Worm (Caenorhabditis elegans): ENCODE measurements around the gene ddl-3.

Gene ddl-3

DNA sequence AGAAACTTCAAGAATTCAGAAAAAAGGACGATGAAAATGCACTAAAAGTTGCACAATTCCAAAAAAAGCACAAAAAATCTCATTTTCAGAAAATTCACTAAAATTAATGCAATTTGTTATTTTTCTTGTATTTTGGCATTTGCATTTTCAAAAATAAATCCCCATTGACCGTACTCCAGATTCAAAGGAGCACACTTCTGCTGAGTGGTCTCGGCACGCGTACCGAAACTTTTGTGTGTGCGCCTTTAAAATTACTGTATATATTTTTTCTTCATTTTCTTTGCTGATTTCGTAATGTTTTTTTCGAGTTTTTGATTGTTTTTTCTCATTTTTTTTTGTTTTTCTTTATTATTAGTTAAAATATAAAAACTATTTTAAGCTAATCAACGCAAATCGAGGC lies 32.1 kb downstream of the ddl-3 start:
- TF ChIP-seq bed-1 (GFP tag; IDR thresholded peaks at IDR 0.05) (no peak), tbp1 (GFP tag; optimal IDR thresholded peaks at IDR 0.05) (peak; percentile 9), T26A5.8 (tag; optimal IDR thresholded peaks at IDR 0.05) (no peak), let-607 (tag; optimal IDR thresholded peaks at IDR 0.05) (no peak), ceh-40 (GFP tag; IDR thresholded peaks at IDR 0.05) (no peak), nfya-1 (tag; optimal IDR thresholded peaks at IDR 0.05; ENCODE audit: borderline replicate concordance, insufficient read depth) (no peak), madf-6 (GFP tag; IDR thresholded peaks at IDR 0.05) (peak; percentile 94), hmg-20 (GFP tag; IDR thresholded peaks at IDR 0.05) (no peak), lsl-1 (GFP tag; optimal IDR thresholded peaks at IDR 0.05) (peak; percentile 95), hrde-1 (tag; optimal IDR thresholded peaks at IDR 0.05; ENCODE audit: borderline replicate concordance) (no peak), attf-5 (GFP tag; optimal IDR thresholded peaks at IDR 0.05) (no peak), ztf-3 (GFP tag; optimal IDR thresholded peaks at IDR 0.05) (no peak), F37B4.10 (GFP tag; IDR thresholded peaks at IDR 0.05) (no peak), madf-8 (GFP tag; conservative IDR thresholded peaks at IDR 0.05) (peak; percentile 81), gei-17 (GFP tag; optimal IDR thresholded peaks at IDR 0.05) (no peak), D2030.7 (GFP tag; IDR thresholded peaks at IDR 0.05) (peak; percentile 65; the same call in 1 of the 2 replicates), lin-54 (GFP tag; optimal IDR thresholded peaks at IDR 0.05) (peak; percentile 38), nfyb-1 (GFP tag; IDR thresholded peaks at IDR 0.05) (no peak), F39B2.1 (GFP tag; IDR thresholded peaks at IDR 0.05) (no peak), snpc-1.3 (tag; optimal IDR thresholded peaks at IDR 0.05; ENCODE audit: insufficient read depth) (no peak), ztf-18 (tag; optimal IDR thresholded peaks at IDR 0.05) (no peak), attf-6 (GFP tag; IDR thresholded peaks at IDR 0.05) (no peak), aptf-3 (GFP tag; IDR thresholded peaks at IDR 0.05) (no peak), sea-2 (GFP tag; IDR thresholded peaks at IDR 0.05) (no peak), Y67H2A.10 (GFP tag; conservative IDR thresholded peaks at IDR 0.05) (no peak), F52B5.7 (tag; optimal IDR thresholded peaks at IDR 0.05) (no peak), ztf-26 (tag; optimal IDR thresholded peaks at IDR 0.05) (no peak), pbrm-1 (GFP tag; IDR thresholded peaks at IDR 0.05) (no peak), repo-1 (tag; optimal IDR thresholded peaks at IDR 0.05) (no peak), rcor-1 (GFP tag; IDR thresholded peaks at IDR 0.05) (no peak), hlh-26 (GFP tag; conservative IDR thresholded peaks at IDR 0.05) (no peak), rpc-1 (optimal IDR thresholded peaks at IDR 0.05) (no peak), rpc-1 (tag; optimal IDR thresholded peaks at IDR 0.05) (no peak), lin-35 (GFP tag; optimal IDR thresholded peaks at IDR 0.05) (no peak), hlh-12 (tag; optimal IDR thresholded peaks at IDR 0.05) (no peak), ZK185.1 (tag; optimal IDR thresholded peaks at IDR 0.05; ENCODE audit: poor library complexity, severe bottlenecking) (no peak), ceh-91 (GFP tag; IDR thresholded peaks at IDR 0.05) (peak; percentile 66), lin-40 (tag; optimal IDR thresholded peaks at IDR 0.05) (no peak), hsf-1 (GFP tag; IDR thresholded peaks at IDR 0.05) (no peak), ceh-27 (GFP tag; optimal IDR thresholded peaks at IDR 0.05) (no peak), F33H1.4 (GFP tag; IDR thresholded peaks at IDR 0.05) (peak; percentile 93), xnd-1 (tag; optimal IDR thresholded peaks at IDR 0.05) (peak; percentile 78), ceh-58 (GFP tag; IDR thresholded peaks at IDR 0.05) (no peak), F49E8.2 (tag; optimal IDR thresholded peaks at IDR 0.05; ENCODE audit: insufficient read depth) (peak; percentile 50), Y53G8AR.9 (GFP tag; conservative IDR thresholded peaks at IDR 0.05) (no peak), efl-1 (GFP tag; optimal IDR thresholded peaks at IDR 0.05) (peak; percentile 55), F57C9.4 (tag; optimal IDR thresholded peaks at IDR 0.05) (no peak), snpc-3.4 (tag; optimal IDR thresholded peaks at IDR 0.05) (peak; percentile 34)

Data from whole organism, young adult.